Fruit fly (Drosophila melanogaster): Measurements from ENCODE around the gene Bin1.

The Bin1 gene

dm6 chr3R:16207074-16207609 is 17.8 kb upstream of the Bin1 start (continued):
- TF ChIP-seq CG34422 (GFP tag; IDR thresholded peaks at IDR 0.05), result peak; percentile 41; the same call in 1 of the 3 replicates
- peak; percentile 65 for TF ChIP-seq lbe (GFP tag; optimal IDR thresholded peaks at IDR 0.05)
- peak in 1 of 3 experiments; percentile 68 for TF ChIP-seq Stat92E (GFP tag; optimal IDR thresholded peaks at IDR 0.05)
- TF ChIP-seq da (GFP tag; optimal IDR thresholded peaks at IDR 0.05), result peak; percentile 15
- TF ChIP-seq CG6254 (GFP tag; optimal IDR thresholded peaks at IDR 0.05), result peak; percentile 10
- no peak for TF ChIP-seq Eip74EF (GFP tag; optimal IDR thresholded peaks at IDR 0.05)
- no peak for TF ChIP-seq Doc3 (GFP tag; IDR thresholded peaks at IDR 0.05; ENCODE audit: partially characterized antibody)
- peak; percentile 37 for TF ChIP-seq CrebB (tag; optimal IDR thresholded peaks at IDR 0.05)
- peak; percentile 90 for TF ChIP-seq CG15514 (GFP tag; optimal IDR thresholded peaks at IDR 0.05)
- 0 out of 2 replicates have a peak, but pooled peaks have one; percentile 37 for TF ChIP-seq ara (GFP tag; IDR thresholded peaks at IDR 0.05)
- TF ChIP-seq CG32767 (GFP tag; IDR thresholded peaks at IDR 0.05), result peak; percentile 93
- TF ChIP-seq CG4707 (GFP tag; optimal IDR thresholded peaks at IDR 0.05), result peak; percentile 39
- peak; percentile 19 for TF ChIP-seq CG10147 (GFP tag; optimal IDR thresholded peaks at IDR 0.05)
- no peak for TF ChIP-seq tx (GFP tag; optimal IDR thresholded peaks at IDR 0.05)
- peak in 1 of 2 experiments; percentile 17 for TF ChIP-seq insv (GFP tag; optimal IDR thresholded peaks at IDR 0.05)
- TF ChIP-seq abd-A (tag; optimal IDR thresholded peaks at IDR 0.05), result peak; percentile 84
- TF ChIP-seq gfzf (GFP tag; optimal IDR thresholded peaks at IDR 0.05), result no peak
- no peak for TF ChIP-seq tll (GFP tag; optimal IDR thresholded peaks at IDR 0.05)
- TF ChIP-seq mld (GFP tag; IDR thresholded peaks at IDR 0.05; ENCODE audit: partially characterized antibody), result no peak
- no peak for TF ChIP-seq CG13424 (tag; optimal IDR thresholded peaks at IDR 0.05)
- TF ChIP-seq CG7357 (GFP tag; IDR thresholded peaks at IDR 0.05), result no peak
- TF ChIP-seq caup (GFP tag; optimal IDR thresholded peaks at IDR 0.05; ENCODE audit: severe bottlenecking), result peak; percentile 3
- TF ChIP-seq ci (GFP tag; IDR thresholded peaks at IDR 0.05), result peak; percentile 73; the same call in 1 of the 3 replicates
- peak; percentile 55 for TF ChIP-seq Hey (tag; optimal IDR thresholded peaks at IDR 0.05)
- peak; percentile 15 for TF ChIP-seq CG31365 (tag; optimal IDR thresholded peaks at IDR 0.05)
- no peak for TF ChIP-seq Hsf (GFP tag; optimal IDR thresholded peaks at IDR 0.05)
- 0 out of 2 replicates have a peak, but pooled peaks have one; percentile 10 for TF ChIP-seq CG32532 (GFP tag; IDR thresholded peaks at IDR 0.05)
- peak; percentile 68 for TF ChIP-seq lab (GFP tag; optimal IDR thresholded peaks at IDR 0.05)
- TF ChIP-seq MTF-1 (GFP tag; optimal IDR thresholded peaks at IDR 0.05; ENCODE audit: borderline replicate concordance), result peak; percentile 28
- peak; percentile 99 for TF ChIP-seq CG10543 (GFP tag; optimal IDR thresholded peaks at IDR 0.05)
- peak; percentile 7 for TF ChIP-seq CoRest (tag; optimal IDR thresholded peaks at IDR 0.05)
- no peak for TF ChIP-seq gem (tag; optimal IDR thresholded peaks at IDR 0.05)
- no peak for TF ChIP-seq CG3726 (GFP tag; IDR thresholded peaks at IDR 0.05)
- peak; percentile 36 for TF ChIP-seq psq (GFP tag; optimal IDR thresholded peaks at IDR 0.05)
- peak; percentile 18; the same call in 1 of the 2 replicates for TF ChIP-seq CG3847 (GFP tag; IDR thresholded peaks at IDR 0.05)
- no peak for TF ChIP-seq CG12744 (GFP tag; optimal IDR thresholded peaks at IDR 0.05)
- peak; percentile 6 for TF ChIP-seq CG10209 (GFP tag; optimal IDR thresholded peaks at IDR 0.05)
- peak; percentile 48 for TF ChIP-seq pros (GFP tag; optimal IDR thresholded peaks at IDR 0.05)
- TF ChIP-seq Deaf1 (tag; optimal IDR thresholded peaks at IDR 0.05), result peak; percentile 98
- peak; percentile 11 for TF ChIP-seq nom (GFP tag; optimal IDR thresholded peaks at IDR 0.05)
- TF ChIP-seq CG34376 (GFP tag; optimal IDR thresholded peaks at IDR 0.05), result peak; percentile 86
- peak; percentile 98 for TF ChIP-seq chinmo (GFP tag; IDR thresholded peaks at IDR 0.05; ENCODE audit: partially characterized antibody)
- no peak for TF ChIP-seq Oli (tag; optimal IDR thresholded peaks at IDR 0.05)
- peak; percentile 20; the same call in 1 of the 2 replicates for TF ChIP-seq CG11696 (GFP tag; IDR thresholded peaks at IDR 0.05)
- peak; percentile 37 for TF ChIP-seq twi (tag; optimal IDR thresholded peaks at IDR 0.05)
- 0 out of 2 replicates have a peak, but pooled peaks have one; percentile 16 for TF ChIP-seq Taf1 (GFP tag; IDR thresholded peaks at IDR 0.05)
- TF ChIP-seq ftz-f1 (GFP tag; optimal IDR thresholded peaks at IDR 0.05), result peak; percentile 94
